Fruit fly (Drosophila melanogaster) whole organism, wandering third instar larva: Measurements from ENCODE around the gene wls.
A peak's percentile ranks its signal among the peaks of the same experiment; 100 is the strongest.

Source experiments
- Dif ChIP-seq: fragments of 200-275, 200-300 bp; sonication (Bioruptor generic); optimal IDR thresholded peaks from 2 replicates; lab custom pipeline; 2018; ENCODE audit warnings: missing biosample characterization, missing genetic modification characterization; ENCODE audit not compliant: partially characterized antibody
- GATAd ChIP-seq: sonication (Bioruptor generic); optimal IDR thresholded peaks from 2 replicates; lab custom pipeline; 2016; ENCODE audit warnings: missing biosample characterization, missing genetic modification characterization
- Hr78 ChIP-seq: fragments of >200 bp; optimal IDR thresholded peaks from 2 replicates; lab custom pipeline; 2017; ENCODE audit warnings: missing biosample characterization, missing genetic modification characterization
- OdsH ChIP-seq: fragments of 200-800 bp; sonication (Bioruptor generic); optimal IDR thresholded peaks from 2 replicates; lab custom pipeline; 2016; ENCODE audit warnings: missing biosample characterization, mild to moderate bottlenecking, missing genetic modification characterization
- fru ChIP-seq: fragments of 200-800 bp; sonication (Bioruptor generic); optimal IDR thresholded peaks from 3 replicates; lab custom pipeline; 2016; ENCODE audit warnings: missing biosample characterization, mild to moderate bottlenecking, missing genetic modification characterization
- h ChIP-seq: fragments of 200-800 bp; sonication (Bioruptor generic); optimal IDR thresholded peaks from 3 replicates; lab custom pipeline; 2016; ENCODE audit warnings: missing biosample characterization, mild to moderate bottlenecking, missing genetic modification characterization
- jim ChIP-seq: fragments of 175-275, 200-325 bp; sonication (Bioruptor generic); optimal IDR thresholded peaks from 2 replicates; lab custom pipeline; 2016; ENCODE audit warnings: missing biosample characterization, mild to moderate bottlenecking, missing genetic modification characterization
- psq ChIP-seq: fragments of 200-800 bp; sonication (Bioruptor generic); optimal IDR thresholded peaks from 3 replicates; lab custom pipeline; 2017; ENCODE audit warnings: missing biosample characterization, mild to moderate bottlenecking, missing genetic modification characterization, moderate library complexity
- rgr ChIP-seq: fragments of 200-800 bp; sonication (Bioruptor generic); optimal IDR thresholded peaks from 3 replicates; lab custom pipeline; 2016; ENCODE audit warnings: missing biosample characterization, mild to moderate bottlenecking, missing genetic modification characterization
- sage ChIP-seq: fragments of 200-800 bp; sonication (Bioruptor generic); optimal IDR thresholded peaks from 2 replicates; lab custom pipeline; 2016; ENCODE audit warnings: missing biosample characterization, mild to moderate bottlenecking, missing genetic modification characterization

dm6 chr3L:11210517-11210916 lies 41.1 kb upstream of the wls start, which contains the start of the genes Ube3a and CG7600:
- TF ChIP-seq OdsH (GFP tag; lab: Kevin White, UChicago) (peak; percentile 53), fru (peak; percentile 41), Hr78 (GFP tag; lab: Kevin White, UChicago) (no peak), sage (GFP tag; lab: Kevin White, UChicago) (no peak), h (peak; percentile 75), psq (GFP tag; lab: Kevin White, UChicago) (no peak), rgr (GFP tag; lab: Kevin White, UChicago) (peak; percentile 48), Dif (GFP tag; lab: Kevin White, UChicago) (peak; percentile 14), GATAd (GFP tag; lab: Kevin White, UChicago) (no peak), jim (GFP tag; lab: Kevin White, UChicago) (no peak)
